Fruit fly (Drosophila melanogaster) whole organism, wandering third instar larva: Measurements from ENCODE around the gene Gale.
A peak's percentile ranks its signal among the peaks of the same experiment; 100 is the strongest.

ENCODE experiments used
- Abd-B ChIP-seq: fragments of >200 bp; optimal IDR thresholded peaks from 2 replicates; lab custom pipeline; 2017; ENCODE audit warnings: missing biosample characterization, missing genetic modification characterization
- CG32264 ChIP-seq: fragments of 200-800 bp; sonication (Bioruptor generic); optimal IDR thresholded peaks from 2 replicates; lab custom pipeline; 2016; ENCODE audit warnings: missing biosample characterization, missing genetic modification characterization
- CG9705 ChIP-seq: fragments of 200-800 bp; sonication (Bioruptor generic); optimal IDR thresholded peaks from 2 replicates; lab custom pipeline; 2018; ENCODE audit warnings: missing biosample characterization, mild to moderate bottlenecking, missing genetic modification characterization
- CrebA ChIP-seq: fragments of 200-800 bp; sonication (Bioruptor generic); optimal IDR thresholded peaks from 2 replicates; lab custom pipeline; 2016; ENCODE audit warnings: missing biosample characterization, mild to moderate bottlenecking, missing genetic modification characterization, borderline replicate concordance
- Dfd ChIP-seq: fragments of >200 bp; optimal IDR thresholded peaks from 2 replicates; lab custom pipeline; 2017; ENCODE audit warnings: missing biosample characterization, missing genetic modification characterization
- Dif ChIP-seq: fragments of 200-275, 200-300 bp; sonication (Bioruptor generic); optimal IDR thresholded peaks from 2 replicates; lab custom pipeline; 2018; ENCODE audit warnings: missing biosample characterization, missing genetic modification characterization; ENCODE audit not compliant: partially characterized antibody
- GATAd ChIP-seq: sonication (Bioruptor generic); optimal IDR thresholded peaks from 2 replicates; lab custom pipeline; 2016; ENCODE audit warnings: missing biosample characterization, missing genetic modification characterization
- HLH106 ChIP-seq: fragments of 200-800 bp; optimal IDR thresholded peaks from 3 replicates; lab custom pipeline; 2019; ENCODE audit warnings: missing biosample characterization, mild to moderate bottlenecking, missing genetic modification characterization, moderate library complexity
- Hnf4 ChIP-seq: fragments of 200-800 bp; sonication (Bioruptor generic); optimal IDR thresholded peaks from 2 replicates; lab custom pipeline; 2016; ENCODE audit warnings: missing biosample characterization, mild to moderate bottlenecking, missing genetic modification characterization
- Hr78 ChIP-seq: fragments of >200 bp; optimal IDR thresholded peaks from 2 replicates; lab custom pipeline; 2017; ENCODE audit warnings: missing biosample characterization, missing genetic modification characterization
- Hr83 ChIP-seq: fragments of 200-300 bp; sonication (Bioruptor generic); optimal IDR thresholded peaks from 2 replicates; lab custom pipeline; 2016; ENCODE audit warnings: missing biosample characterization, mild to moderate bottlenecking, missing genetic modification characterization, moderate library complexity; ENCODE audit not compliant: poor library complexity, severe bottlenecking
- Jra ChIP-seq: sonication (Bioruptor generic); optimal IDR thresholded peaks from 2 replicates; lab custom pipeline; 2016; ENCODE audit warnings: missing biosample characterization, missing genetic modification characterization
- Myc ChIP-seq: fragments of >200 bp; optimal IDR thresholded peaks from 2 replicates; lab custom pipeline; 2017
- N ChIP-seq: fragments of >200 bp; optimal IDR thresholded peaks from 2 replicates; lab custom pipeline; 2018; ENCODE audit warnings: missing biosample characterization, missing external identifiers, missing genetic modification characterization
- OdsH ChIP-seq: fragments of 200-800 bp; sonication (Bioruptor generic); optimal IDR thresholded peaks from 2 replicates; lab custom pipeline; 2016; ENCODE audit warnings: missing biosample characterization, mild to moderate bottlenecking, missing genetic modification characterization
- Rel ChIP-seq, 2 experiments: fragments of 200-800 bp; sonication (Bioruptor generic) in 1 of 2; optimal IDR thresholded peaks; 2 replicates in 1 of 2; 3 replicates in 1 of 2; lab custom pipeline; 2016 to 2019; ENCODE audit warnings: mild to moderate bottlenecking in 2 of 2, missing biosample characterization in 2 of 2, missing genetic modification characterization in 2 of 2, moderate library complexity in 1 of 2
- br ChIP-seq: fragments of 200-800 bp; sonication (Bioruptor generic); optimal IDR thresholded peaks from 2 replicates; lab custom pipeline; 2016; ENCODE audit warnings: missing biosample characterization, missing genetic modification characterization
- brk ChIP-seq: fragments of 200-800 bp; sonication (Bioruptor generic); optimal IDR thresholded peaks from 2 replicates; lab custom pipeline; 2016; ENCODE audit warnings: missing biosample characterization, mild to moderate bottlenecking, missing genetic modification characterization
- dmrt93B ChIP-seq: fragments of 200-800 bp; sonication (Bioruptor generic); optimal IDR thresholded peaks from 2 replicates; lab custom pipeline; 2018; ENCODE audit warnings: missing biosample characterization, mild to moderate bottlenecking, missing genetic modification characterization
- dsf ChIP-seq: sonication (Bioruptor generic); optimal IDR thresholded peaks from 2 replicates; lab custom pipeline; 2016; ENCODE audit warnings: missing biosample characterization, missing genetic modification characterization, borderline replicate concordance
- ey ChIP-seq: fragments of 200-800 bp; sonication (Bioruptor generic); optimal IDR thresholded peaks from 2 replicates; lab custom pipeline; 2016; ENCODE audit warnings: missing biosample characterization, missing genetic modification characterization
- foxo ChIP-seq, 2 experiments: fragments of 200-800 bp; sonication (Bioruptor generic); optimal IDR thresholded peaks; 2 replicates in 1 of 2; 3 replicates in 1 of 2; lab custom pipeline; 2016 to 2017; ENCODE audit warnings: missing biosample characterization in 2 of 2, missing genetic modification characterization in 2 of 2
- fru ChIP-seq: fragments of 200-800 bp; sonication (Bioruptor generic); optimal IDR thresholded peaks from 3 replicates; lab custom pipeline; 2016; ENCODE audit warnings: missing biosample characterization, mild to moderate bottlenecking, missing genetic modification characterization
- h ChIP-seq: fragments of 200-800 bp; sonication (Bioruptor generic); optimal IDR thresholded peaks from 3 replicates; lab custom pipeline; 2016; ENCODE audit warnings: missing biosample characterization, mild to moderate bottlenecking, missing genetic modification characterization
- jim ChIP-seq: fragments of 175-275, 200-325 bp; sonication (Bioruptor generic); optimal IDR thresholded peaks from 2 replicates; lab custom pipeline; 2016; ENCODE audit warnings: missing biosample characterization, mild to moderate bottlenecking, missing genetic modification characterization
- lola ChIP-seq: fragments of >200 bp; optimal IDR thresholded peaks from 2 replicates; lab custom pipeline; 2017; ENCODE audit warnings: missing biosample characterization, missing genetic modification characterization
- pan ChIP-seq: fragments of >200 bp; optimal IDR thresholded peaks from 2 replicates; lab custom pipeline; 2017
- psq ChIP-seq: fragments of 200-800 bp; sonication (Bioruptor generic); optimal IDR thresholded peaks from 3 replicates; lab custom pipeline; 2017; ENCODE audit warnings: missing biosample characterization, mild to moderate bottlenecking, missing genetic modification characterization, moderate library complexity
- rgr ChIP-seq: fragments of 200-800 bp; sonication (Bioruptor generic); optimal IDR thresholded peaks from 3 replicates; lab custom pipeline; 2016; ENCODE audit warnings: missing biosample characterization, mild to moderate bottlenecking, missing genetic modification characterization
- sage ChIP-seq: fragments of 200-800 bp; sonication (Bioruptor generic); optimal IDR thresholded peaks from 2 replicates; lab custom pipeline; 2016; ENCODE audit warnings: missing biosample characterization, mild to moderate bottlenecking, missing genetic modification characterization
- sv ChIP-seq: fragments of 200-800 bp; sonication (Bioruptor generic); optimal IDR thresholded peaks from 3 replicates; lab custom pipeline; 2016; ENCODE audit warnings: missing biosample characterization, missing genetic modification characterization
- usp ChIP-seq: fragments of >200 bp; optimal IDR thresholded peaks from 2 replicates; lab custom pipeline; 2017; ENCODE audit warnings: missing biosample characterization, missing genetic modification characterization
- woc ChIP-seq: sonication (Bioruptor generic); optimal IDR thresholded peaks from 2 replicates; lab custom pipeline; 2016; ENCODE audit warnings: missing biosample characterization, mild to moderate bottlenecking, missing genetic modification characterization

The Gale gene

dm6 chr3L:613578-614300 lies 34.6 kb upstream of the Gale start:
- no peak for TF ChIP-seq N (GFP tag; lab: Kevin White, UChicago)
- TF ChIP-seq psq (GFP tag; lab: Kevin White, UChicago): no peak
- TF ChIP-seq h: peak; percentile 15
- TF ChIP-seq rgr (GFP tag; lab: Kevin White, UChicago): peak; percentile 9
- TF ChIP-seq dsf: no peak
- TF ChIP-seq Jra: no peak
- TF ChIP-seq woc (GFP tag; lab: Kevin White, UChicago): no peak
- TF ChIP-seq fru (GFP tag; lab: Kevin White, UChicago): peak; percentile 21
- no peak for TF ChIP-seq Hnf4 (GFP tag; lab: Kevin White, UChicago)
- no peak for TF ChIP-seq usp (GFP tag; lab: Kevin White, UChicago)
- TF ChIP-seq brk (GFP tag; lab: Kevin White, UChicago): no peak
- peak in 1 of 2 experiments; percentile 19 for TF ChIP-seq foxo (GFP tag; optimal IDR thresholded peaks at IDR 0.05; lab: Kevin White, UChicago)
- TF ChIP-seq sv (GFP tag; lab: Kevin White, UChicago): peak; percentile 10
- TF ChIP-seq GATAd (GFP tag; lab: Kevin White, UChicago): no peak
- TF ChIP-seq HLH106 (tag; lab: Kevin White, UChicago): no peak
- TF ChIP-seq Hr83 (GFP tag; lab: Kevin White, UChicago): no peak
- TF ChIP-seq jim (GFP tag; lab: Kevin White, UChicago): no peak
- TF ChIP-seq OdsH (GFP tag; lab: Kevin White, UChicago): no peak
- no peak for TF ChIP-seq pan
- no peak for TF ChIP-seq CG32264 (GFP tag; lab: Kevin White, UChicago)
- no peak for TF ChIP-seq Dif
- no peak for TF ChIP-seq CG9705 (GFP tag; lab: Kevin White, UChicago)
- TF ChIP-seq Abd-B (GFP tag; lab: Kevin White, UChicago): no peak
- no peak for TF ChIP-seq sage

- TF ChIP-seq Dfd (GFP tag; lab: Kevin White, UChicago) (peak; percentile 35), Hnf4 (GFP tag; lab: Kevin White, UChicago) (no peak)
- TF ChIP-seq, all 38 proteins: peak for 1
These were observed 33.5 kb upstream of the Gale start for dm6 chr3L:614751-615424.

dm6 chr3L:615425-616046 lies 32.8 kb upstream of the Gale start:
- no peak for TF ChIP-seq N (GFP tag; lab: Kevin White, UChicago)
- TF ChIP-seq Hr83 (GFP tag; lab: Kevin White, UChicago): no peak
- no peak for TF ChIP-seq Dif
- TF ChIP-seq woc (GFP tag; lab: Kevin White, UChicago): no peak
- no peak for TF ChIP-seq lola (GFP tag; lab: Kevin White, UChicago)
- no peak for TF ChIP-seq Abd-B (GFP tag; lab: Kevin White, UChicago)
- TF ChIP-seq Myc (lab: Kevin White, UChicago): no peak
- peak; percentile 1 for TF ChIP-seq OdsH (GFP tag; lab: Kevin White, UChicago)
- peak in 1 of 2 experiments; percentile 30 for TF ChIP-seq foxo (GFP tag; optimal IDR thresholded peaks at IDR 0.05; lab: Kevin White, UChicago)
- TF ChIP-seq Hr78 (GFP tag; lab: Kevin White, UChicago): no peak
- TF ChIP-seq Jra: no peak
- TF ChIP-seq Rel (GFP tag; optimal IDR thresholded peaks at IDR 0.05; lab: Kevin White, UChicago): no peak
- TF ChIP-seq Rel (tag; optimal IDR thresholded peaks at IDR 0.05; lab: Kevin White, UChicago): no peak
- no peak for TF ChIP-seq sage
- peak; percentile 82 for TF ChIP-seq sv (GFP tag; lab: Kevin White, UChicago)
- peak; percentile 7 for TF ChIP-seq ey (GFP tag; lab: Kevin White, UChicago)
- TF ChIP-seq CrebA (GFP tag; lab: Kevin White, UChicago): no peak
- peak; percentile 51 for TF ChIP-seq fru (GFP tag; lab: Kevin White, UChicago)
- TF ChIP-seq dmrt93B (GFP tag; lab: Kevin White, UChicago): no peak
- TF ChIP-seq brk (GFP tag; lab: Kevin White, UChicago): no peak
- peak; percentile 0 for TF ChIP-seq br (GFP tag; lab: Kevin White, UChicago)
- no peak for TF ChIP-seq dsf
